Fruit fly (Drosophila melanogaster): Measurements from ENCODE around the gene CG6729.
A peak's percentile ranks its signal among the peaks of the same experiment; 100 is the strongest.

CG6729 gene

DNA sequence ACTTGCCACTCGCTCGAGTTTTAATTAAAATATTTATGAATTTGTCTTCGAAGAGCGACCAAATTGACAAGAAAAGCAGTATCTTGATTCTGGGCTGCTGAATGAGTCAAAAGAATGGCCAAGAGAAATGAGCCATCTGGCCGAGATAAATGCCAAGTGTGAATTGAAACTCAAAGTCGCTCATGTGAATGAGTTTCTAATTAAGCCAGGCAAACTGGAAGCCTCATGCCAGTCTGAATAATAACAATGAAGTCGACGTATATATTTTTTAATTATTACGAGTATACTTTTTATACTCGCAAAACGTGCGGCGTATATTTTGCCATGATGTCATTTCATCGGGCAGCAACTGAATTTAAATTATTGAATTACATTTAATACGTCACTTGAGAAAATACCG is 34.4 kb downstream of the CG6729 start, which contains the start of gene Lip2:
Gene Lip2, minus strand, starts transcription at position 101 of the 400 bp plus-strand sequence.
- TF ChIP-seq sob (GFP tag; IDR thresholded peaks at IDR 0.05) (no peak), nerfin-2 (GFP tag; IDR thresholded peaks at IDR 0.05; ENCODE audit: partially characterized antibody) (no peak), ap (GFP tag; IDR thresholded peaks at IDR 0.05) (no peak), chm (GFP tag; IDR thresholded peaks at IDR 0.05) (no peak), CG6791 (GFP tag; IDR thresholded peaks at IDR 0.05; ENCODE audit: partially characterized antibody) (no peak), pzg (GFP tag; optimal IDR thresholded peaks at IDR 0.05) (no peak), CG18011 (GFP tag; optimal IDR thresholded peaks at IDR 0.05) (no peak), Sox100B (GFP tag; optimal IDR thresholded peaks at IDR 0.05) (no peak), NK7.1 (GFP tag; optimal IDR thresholded peaks at IDR 0.05) (no peak), CG7357 (GFP tag; IDR thresholded peaks at IDR 0.05) (no peak), sisA (GFP tag; IDR thresholded peaks at IDR 0.05) (no peak)

DNA sequence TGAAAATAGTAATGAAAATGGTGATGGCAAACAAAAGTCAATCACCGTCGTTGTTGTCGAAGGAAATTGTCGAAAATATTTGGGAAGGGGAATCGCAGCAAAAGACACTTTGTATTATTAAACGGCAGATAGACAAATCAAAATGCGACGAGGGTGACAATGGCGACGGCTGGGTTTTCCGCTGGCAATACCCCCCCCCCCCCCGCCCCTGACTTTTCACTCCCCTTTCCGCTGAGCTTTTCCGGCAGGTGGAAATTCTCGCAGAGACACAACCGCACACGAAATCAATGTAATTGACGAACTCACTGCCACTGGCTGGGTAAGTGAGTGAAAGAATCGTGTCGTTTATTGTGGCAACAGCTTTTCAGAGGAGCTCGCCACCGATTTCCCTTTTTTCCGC is 35.6 kb downstream of the CG6729 start:
- TF ChIP-seq wor (GFP tag; IDR thresholded peaks at IDR 0.05) = no peak
- TF ChIP-seq gem (tag; optimal IDR thresholded peaks at IDR 0.05) = no peak
- no peak for TF ChIP-seq CG15696 (tag; optimal IDR thresholded peaks at IDR 0.05)
- no peak for TF ChIP-seq Sin3A (optimal IDR thresholded peaks at IDR 0.05)
- TF ChIP-seq CG11560 (tag; IDR thresholded peaks at IDR 0.05) = no peak
- TF ChIP-seq jing (GFP tag; optimal IDR thresholded peaks at IDR 0.05) = no peak
- no peak for TF ChIP-seq CG3281 (GFP tag; optimal IDR thresholded peaks at IDR 0.05)
- TF ChIP-seq zen (tag; optimal IDR thresholded peaks at IDR 0.05) = no peak
- TF ChIP-seq Hr39 (optimal IDR thresholded peaks at IDR 0.05) = peak; percentile 64
- TF ChIP-seq Mrtf (GFP tag; IDR thresholded peaks at IDR 0.05) = no peak
- no peak for TF ChIP-seq CG18011 (GFP tag; optimal IDR thresholded peaks at IDR 0.05)
- no peak for TF ChIP-seq seq (GFP tag; IDR thresholded peaks at IDR 0.05)
- TF ChIP-seq br (optimal IDR thresholded peaks at IDR 0.05) = no peak
- TF ChIP-seq btn (GFP tag; optimal IDR thresholded peaks at IDR 0.05) = no peak
- TF ChIP-seq hth (optimal IDR thresholded peaks at IDR 0.05) = no peak
- peak; percentile 67 for TF ChIP-seq crol (GFP tag; IDR thresholded peaks at IDR 0.05)
- peak; percentile 13 for TF ChIP-seq Ets65A (GFP tag)
- no peak for TF ChIP-seq CG2129 (GFP tag; IDR thresholded peaks at IDR 0.05; ENCODE audit: partially characterized antibody)
- TF ChIP-seq CG10147 (GFP tag; optimal IDR thresholded peaks at IDR 0.05) = no peak
- no peak for TF ChIP-seq Drgx (GFP tag; IDR thresholded peaks at IDR 0.05)
- TF ChIP-seq ftz-f1 (GFP tag; optimal IDR thresholded peaks at IDR 0.05) = no peak
- no peak for TF ChIP-seq TFAM (GFP tag; optimal IDR thresholded peaks at IDR 0.05)
- no peak for TF ChIP-seq CG12236 (GFP tag; optimal IDR thresholded peaks at IDR 0.05)
- TF ChIP-seq Trl (optimal IDR thresholded peaks at IDR 0.05) = no peak
- TF ChIP-seq Trl (GFP tag; optimal IDR thresholded peaks at IDR 0.05) = no peak
- TF ChIP-seq CG14050 (GFP tag; IDR thresholded peaks at IDR 0.05) = no peak
- TF ChIP-seq Ssrp (tag; optimal IDR thresholded peaks at IDR 0.05) = no peak

DNA sequence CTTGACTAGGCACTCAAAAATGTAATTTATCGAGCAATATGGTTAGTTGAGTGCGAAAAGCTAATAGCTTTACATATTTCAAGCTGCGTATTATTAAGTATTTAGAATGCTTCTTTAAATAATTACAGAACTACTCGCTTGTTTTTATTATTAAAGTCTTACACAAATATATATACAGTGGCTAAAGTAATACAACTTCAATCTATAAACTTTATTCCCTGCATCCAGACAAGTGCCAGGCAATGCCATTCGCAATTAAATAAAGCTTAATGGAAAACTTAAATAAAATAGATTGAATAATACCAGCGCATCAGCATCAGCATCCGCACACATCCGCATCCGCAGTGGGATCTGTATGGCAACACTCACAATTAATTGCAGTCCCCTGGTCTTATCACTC is 37.5 kb downstream of the CG6729 start:
- TF ChIP-seq Ets65A (GFP tag) (peak; percentile 73), ara (GFP tag; IDR thresholded peaks at IDR 0.05) (no peak)

DNA sequence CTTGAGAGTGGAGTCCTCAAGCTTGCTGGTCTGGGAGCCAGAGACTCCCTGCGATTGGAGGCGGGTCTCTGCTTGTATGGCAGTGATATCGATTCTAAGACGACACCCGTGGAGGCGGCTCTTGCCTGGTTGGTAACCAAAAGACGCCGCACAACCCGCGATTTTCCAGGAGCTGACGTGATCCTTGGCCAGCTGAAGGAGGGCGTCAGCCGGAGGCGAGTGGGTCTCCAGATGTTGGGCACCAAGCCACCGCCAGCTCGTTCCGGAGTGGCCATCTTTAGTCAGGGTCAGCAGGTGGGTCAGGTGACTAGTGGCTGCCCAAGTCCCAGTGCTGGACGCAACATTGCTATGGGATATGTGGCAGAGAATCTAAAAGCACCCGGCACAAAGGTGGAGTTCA is 39.3 kb downstream of the CG6729 start:
- TF ChIP-seq maf-S (GFP tag; optimal IDR thresholded peaks at IDR 0.05) (no peak), Ets65A (GFP tag) (peak; percentile 90)

Data from whole organism, embryonic.